Worm (Caenorhabditis elegans): ENCODE results near the gene clec-227.

The clec-227 gene

ce11 chrV:14510746-14511145 is 38.4 kb downstream of the clec-227 start, which contains the start of gene R02D5.9:
Gene R02D5.9, minus strand, starts transcription at chrV:14511123.
- TF ChIP-seq ceh-43 (GFP tag; optimal IDR thresholded peaks at IDR 0.05) (no peak), ceh-39 (tag; optimal IDR thresholded peaks at IDR 0.05) (no peak), unc-120 (tag; optimal IDR thresholded peaks at IDR 0.05; ENCODE audit: poor library complexity, severe bottlenecking) (no peak), M03D4.4 (tag; optimal IDR thresholded peaks at IDR 0.05) (no peak), ces-1 (GFP tag; optimal IDR thresholded peaks at IDR 0.05) (no peak), pha-4 (tag; optimal IDR thresholded peaks at IDR 0.05) (no peak), hlh-1 (tag; optimal IDR thresholded peaks at IDR 0.05) (no peak), ceh-83 (GFP tag; optimal IDR thresholded peaks at IDR 0.05) (no peak), lin-32 (GFP tag; optimal IDR thresholded peaks at IDR 0.05) (no peak)

- no peak for TF ChIP-seq tbx-8 (GFP tag; optimal IDR thresholded peaks at IDR 0.05)
- no peak for TF ChIP-seq elt-3 (tag; optimal IDR thresholded peaks at IDR 0.05)
- no peak for TF ChIP-seq sptf-1 (tag; optimal IDR thresholded peaks at IDR 0.05)
- TF ChIP-seq mep-1 (tag; optimal IDR thresholded peaks at IDR 0.05): no peak
- no peak for TF ChIP-seq unc-62 (GFP tag; optimal IDR thresholded peaks at IDR 0.05)
- TF ChIP-seq bed-3 (GFP tag; optimal IDR thresholded peaks at IDR 0.05): no peak
- no peak for TF ChIP-seq pha-4 (tag; optimal IDR thresholded peaks at IDR 0.05)
- TF ChIP-seq M03D4.4 (tag; optimal IDR thresholded peaks at IDR 0.05): no peak
These were observed 45.7 kb downstream of the clec-227 start, which contains the start of gene R02D5.6 for ce11 chrV:14518010-14518409. Gene R02D5.6, minus strand, starts transcription at chrV:14518110.

- TF ChIP-seq flh-1 (GFP tag; optimal IDR thresholded peaks at IDR 0.05) (no peak), nhr-2 (tag; optimal IDR thresholded peaks at IDR 0.05) (no peak), M03D4.4 (tag; optimal IDR thresholded peaks at IDR 0.05) (no peak), ceh-83 (GFP tag; optimal IDR thresholded peaks at IDR 0.05) (no peak), ceh-43 (GFP tag; optimal IDR thresholded peaks at IDR 0.05) (no peak), hlh-1 (tag; optimal IDR thresholded peaks at IDR 0.05) (no peak), elt-1 (tag; optimal IDR thresholded peaks at IDR 0.05; ENCODE audit: borderline replicate concordance, insufficient read depth) (no peak)
These were observed 46.9 kb downstream of the clec-227 start, which contains the start of gene R02D5.8 for ce11 chrV:14519268-14519667. Gene R02D5.8, minus strand, starts transcription at chrV:14519368.

ce11 chrV:14521000-14521399 is 48.7 kb downstream of the clec-227 start, which contains the start of gene C53A5.17:
Gene C53A5.17, minus strand, starts transcription at chrV:14521100.
- no peak for TF ChIP-seq sem-2 (GFP tag; optimal IDR thresholded peaks at IDR 0.05)
- no peak for TF ChIP-seq ham-2 (GFP tag; optimal IDR thresholded peaks at IDR 0.05)
- no peak for TF ChIP-seq M03D4.4 (tag; optimal IDR thresholded peaks at IDR 0.05)
- no peak for TF ChIP-seq drap-1 (GFP tag; optimal IDR thresholded peaks at IDR 0.05)
- no peak for TF ChIP-seq unc-62 (GFP tag; optimal IDR thresholded peaks at IDR 0.05)
- no peak for TF ChIP-seq unc-39 (tag; optimal IDR thresholded peaks at IDR 0.05)
- no peak for TF ChIP-seq nhr-12 (tag; optimal IDR thresholded peaks at IDR 0.05)
- TF ChIP-seq cnd-1 (tag; optimal IDR thresholded peaks at IDR 0.05): no peak
- TF ChIP-seq mab-5 (tag; optimal IDR thresholded peaks at IDR 0.05): no peak
- no peak for TF ChIP-seq zip-8 (tag; optimal IDR thresholded peaks at IDR 0.05)
- no peak for TF ChIP-seq hlh-1 (tag; optimal IDR thresholded peaks at IDR 0.05)
- TF ChIP-seq mep-1 (tag; optimal IDR thresholded peaks at IDR 0.05): no peak

ce11 chrV:14522514-14522913 is 50.2 kb downstream of the clec-227 start, which contains the start of gene C53A5.16:
Gene C53A5.16, minus strand, starts transcription at chrV:14522614.
- TF ChIP-seq lsy-2 (tag; optimal IDR thresholded peaks at IDR 0.05) (no peak), lin-13 (tag; optimal IDR thresholded peaks at IDR 0.05) (no peak), nhr-28 (tag; optimal IDR thresholded peaks at IDR 0.05) (no peak), pha-4 (tag; optimal IDR thresholded peaks at IDR 0.05) (no peak)

- no peak for TF ChIP-seq nhr-76 (tag; optimal IDR thresholded peaks at IDR 0.05)
- TF ChIP-seq nhr-28 (tag; optimal IDR thresholded peaks at IDR 0.05): no peak
- TF ChIP-seq mls-2 (tag; optimal IDR thresholded peaks at IDR 0.05): no peak
These were observed 50.8 kb downstream of the clec-227 start, which contains the start of gene C53A5.2 for ce11 chrV:14523105-14523504. Gene C53A5.2, minus strand, starts transcription at chrV:14523205.
